Fruit fly (Drosophila melanogaster) whole organism, embryonic: ENCODE data around the gene wtrw.

ENCODE experiments used
- BtbVII ChIP-seq: fragments of 200-800 bp; sonication (Bioruptor generic); optimal IDR thresholded peaks from 3 replicates; lab custom pipeline; 2017; ENCODE audit warnings: missing biosample characterization, mild to moderate bottlenecking, missing genetic modification characterization
- C15 ChIP-seq: fragments of 200-800 bp; sonication (Bioruptor generic); IDR thresholded peaks from 3 replicates; pipeline ENCODE4 v1.3.6; 2022; ENCODE audit warnings: missing biosample characterization, missing genetic modification characterization
- CG11085 ChIP-seq: fragments of 200-800 bp; sonication (Bioruptor generic); IDR thresholded peaks from 2 replicates; pipeline ENCODE4 v1.3.6; 2022; ENCODE audit warnings: missing biosample characterization, missing genetic modification characterization
- CG11093 ChIP-seq: fragments of 200-800 bp; sonication (Bioruptor generic); IDR thresholded peaks from 3 replicates; pipeline ENCODE4 v1.3.6; 2022; ENCODE audit warnings: missing biosample characterization, missing genetic modification characterization
- CG11247 ChIP-seq: fragments of 200-800 bp; sonication (Bioruptor generic); IDR thresholded peaks from 2 replicates; pipeline ENCODE4 v1.3.6; 2022; ENCODE audit warnings: missing biosample characterization, missing genetic modification characterization
- CG11560 ChIP-seq: fragments of 200-800 bp; sonication (Bioruptor generic); IDR thresholded peaks from 3 replicates; pipeline ENCODE4 v1.3.6; 2022; ENCODE audit warnings: missing biosample characterization, missing genetic modification characterization
- CG15479 ChIP-seq: fragments of 200-800 bp; sonication (Bioruptor generic); optimal IDR thresholded peaks from 3 replicates; lab custom pipeline; 2019; ENCODE audit warnings: missing biosample characterization, mild to moderate bottlenecking, missing genetic modification characterization, moderate library complexity
- CG15601 ChIP-seq: fragments of 200-800 bp; sonication (Bioruptor generic); optimal IDR thresholded peaks from 3 replicates; lab custom pipeline; 2019; ENCODE audit warnings: missing biosample characterization, mild to moderate bottlenecking, missing genetic modification characterization, moderate library complexity
- CG17186 ChIP-seq: fragments of 200-800 bp; sonication (Bioruptor generic); optimal IDR thresholded peaks from 3 replicates; lab custom pipeline; 2017; ENCODE audit warnings: missing biosample characterization, missing genetic modification reagents, missing genetic modification characterization
- CG18476 ChIP-seq: fragments of 200-800 bp; sonication (Bioruptor generic); optimal IDR thresholded peaks from 2 replicates; lab custom pipeline; 2016; ENCODE audit warnings: missing biosample characterization, mild to moderate bottlenecking, missing genetic modification characterization
- CG3407 ChIP-seq: fragments of 200-800 bp; sonication (Bioruptor generic); optimal IDR thresholded peaks from 2 replicates; lab custom pipeline; 2018; ENCODE audit warnings: missing biosample characterization, mild to moderate bottlenecking, missing genetic modification characterization
- CG3838 ChIP-seq: fragments of 200-800 bp; sonication (Bioruptor generic); optimal IDR thresholded peaks from 3 replicates; lab custom pipeline; 2016; ENCODE audit warnings: missing biosample characterization, missing genetic modification characterization
- CG42726 ChIP-seq: fragments of 200-800 bp; sonication (Bioruptor generic); IDR thresholded peaks from 2 replicates; pipeline ENCODE4 v1.3.6; 2022; ENCODE audit warnings: missing biosample characterization, missing genetic modification characterization; ENCODE audit not compliant: partially characterized antibody
- CG4282 ChIP-seq: fragments of 200-800 bp; sonication (Bioruptor generic); optimal IDR thresholded peaks from 2 replicates; lab custom pipeline; 2016; ENCODE audit warnings: missing biosample characterization, missing genetic modification characterization
- CG7928 ChIP-seq: fragments of 200-800 bp; sonication (Bioruptor generic); optimal IDR thresholded peaks from 2 replicates; lab custom pipeline; 2017; ENCODE audit warnings: missing biosample characterization, mild to moderate bottlenecking, missing genetic modification characterization
- CkIIα-i1 ChIP-seq: fragments of 200-800 bp; sonication (Bioruptor generic); IDR thresholded peaks from 2 replicates; pipeline ENCODE4 v1.3.6; 2022; ENCODE audit warnings: missing biosample characterization, missing genetic modification characterization
- D19A ChIP-seq: fragments of 200-800 bp; optimal IDR thresholded peaks from 3 replicates; lab custom pipeline; 2019; ENCODE audit warnings: missing biosample characterization, mild to moderate bottlenecking, missing genetic modification characterization, moderate library complexity
- E2f1 ChIP-seq: fragments of 200-800 bp; sonication (Bioruptor generic); IDR thresholded peaks from 2 replicates; pipeline ENCODE4 v1.3.6; 2022; ENCODE audit warnings: missing biosample characterization, missing genetic modification characterization
- E2f2 ChIP-seq: fragments of 200-800 bp; sonication (Bioruptor generic); IDR thresholded peaks from 2 replicates; pipeline ENCODE4 v1.3.6; 2022; ENCODE audit warnings: missing biosample characterization, missing genetic modification characterization
- ERR ChIP-seq: fragments of 200-800 bp; sonication (Bioruptor generic); optimal IDR thresholded peaks from 2 replicates; lab custom pipeline; 2016; ENCODE audit warnings: missing biosample characterization, missing genetic modification characterization
- Eip74EF ChIP-seq, 2 experiments: fragments of 200-800 bp in 1 of 2; fragments of >200 bp in 1 of 2; sonication (Bioruptor generic) in 1 of 2; optimal IDR thresholded peaks; 2 replicates each; lab custom pipeline; 2017 to 2019; ENCODE audit warnings: missing biosample characterization in 2 of 2, missing genetic modification characterization in 2 of 2, mild to moderate bottlenecking in 1 of 2, moderate library complexity in 1 of 2
- HmgD ChIP-seq: fragments of 200-800 bp; sonication (Bioruptor generic); optimal IDR thresholded peaks from 3 replicates; lab custom pipeline; 2016; ENCODE audit warnings: missing biosample characterization, missing genetic modification characterization
- Hmr ChIP-seq: fragments of 200-800 bp; sonication (Bioruptor generic); optimal IDR thresholded peaks from 3 replicates; lab custom pipeline; 2017; ENCODE audit warnings: mild to moderate bottlenecking, missing biosample characterization, missing genetic modification reagents, missing genetic modification characterization
- Lhr ChIP-seq: fragments of 200-800 bp; sonication (Bioruptor generic); optimal IDR thresholded peaks from 3 replicates; lab custom pipeline; 2017; ENCODE audit warnings: mild to moderate bottlenecking, missing biosample characterization, missing genetic modification reagents, missing genetic modification characterization
- Lpt ChIP-seq: fragments of >200 bp; optimal IDR thresholded peaks from 2 replicates; lab custom pipeline; 2018; ENCODE audit warnings: missing biosample characterization, missing genetic modification characterization
- Mes4 ChIP-seq: fragments of 200-800 bp; sonication (Bioruptor generic); optimal IDR thresholded peaks from 2 replicates; lab custom pipeline; 2016; ENCODE audit warnings: missing biosample characterization, missing genetic modification characterization
- Side ChIP-seq: fragments of 200-800 bp; sonication (Bioruptor generic); optimal IDR thresholded peaks from 2 replicates; lab custom pipeline; 2016; ENCODE audit warnings: missing biosample characterization, missing genetic modification characterization
- Stat92E ChIP-seq, 3 experiments: fragments of >200 bp in 2 of 3; fragments of 200-800 bp in 1 of 3; sonication (Bioruptor generic) in 1 of 3; optimal IDR thresholded peaks; 2 replicates each; lab custom pipeline; 2017 to 2019; ENCODE audit warnings: missing biosample characterization in 3 of 3, missing genetic modification characterization in 3 of 3, mild to moderate bottlenecking in 1 of 3, moderate library complexity in 1 of 3
- Usf ChIP-seq: fragments of 200-800 bp; sonication (Bioruptor generic); optimal IDR thresholded peaks from 2 replicates; lab custom pipeline; 2017; ENCODE audit warnings: missing genotype, missing biosample characterization, missing genetic modification characterization
- YL-1 ChIP-seq: fragments of 200-800 bp; sonication (Bioruptor generic); optimal IDR thresholded peaks from 3 replicates; lab custom pipeline; 2017; ENCODE audit warnings: missing biosample characterization, mild to moderate bottlenecking, missing genetic modification characterization
- ash1 ChIP-seq: fragments of 200-800 bp; sonication (Bioruptor generic); optimal IDR thresholded peaks from 2 replicates; lab custom pipeline; 2018; ENCODE audit warnings: missing biosample characterization, mild to moderate bottlenecking, missing genetic modification characterization
- chinmo ChIP-seq: fragments of 200-800 bp; sonication (Bioruptor generic); IDR thresholded peaks from 4 replicates; pipeline ENCODE4 v1.3.6; 2022; ENCODE audit warnings: missing biosample characterization, missing genetic modification characterization; ENCODE audit not compliant: partially characterized antibody
- corto ChIP-seq: fragments of 200-800 bp; sonication (Bioruptor generic); optimal IDR thresholded peaks from 2 replicates; lab custom pipeline; 2016; ENCODE audit warnings: missing biosample characterization, mild to moderate bottlenecking, missing genetic modification characterization, moderate library complexity
- eyg ChIP-seq: fragments of 200-800 bp; sonication (Bioruptor generic); optimal IDR thresholded peaks from 3 replicates; lab custom pipeline; 2016; ENCODE audit warnings: missing biosample characterization, missing genetic modification characterization
- fru ChIP-seq: fragments of >200 bp; optimal IDR thresholded peaks from 2 replicates; lab custom pipeline; 2017
- gfzf ChIP-seq: fragments of 200-800 bp; sonication (Bioruptor generic); optimal IDR thresholded peaks from 2 replicates; lab custom pipeline; 2016; ENCODE audit warnings: missing biosample characterization, mild to moderate bottlenecking, missing genetic modification characterization, moderate library complexity
- gsb-n ChIP-seq: fragments of 200-800 bp; sonication (Bioruptor generic); optimal IDR thresholded peaks from 3 replicates; lab custom pipeline; 2018; ENCODE audit warnings: missing biosample characterization, mild to moderate bottlenecking, missing genetic modification characterization
- ham ChIP-seq: fragments of 200-800 bp; sonication (Bioruptor generic); IDR thresholded peaks from 2 replicates; pipeline ENCODE4 v1.3.6; 2022; ENCODE audit warnings: missing biosample characterization, missing genetic modification characterization
- kah ChIP-seq: fragments of 200-800 bp; sonication (Bioruptor generic); optimal IDR thresholded peaks from 2 replicates; lab custom pipeline; 2018; ENCODE audit warnings: missing biosample characterization, mild to moderate bottlenecking, missing genetic modification characterization
- ken ChIP-seq: fragments of 200-800 bp; sonication (Bioruptor generic); IDR thresholded peaks from 3 replicates; pipeline ENCODE4 v1.3.6; 2022; ENCODE audit warnings: missing biosample characterization, missing genetic modification characterization
- klu ChIP-seq: fragments of 200-800 bp; sonication (Bioruptor generic); IDR thresholded peaks from 2 replicates; pipeline ENCODE4 v1.3.6; 2022; ENCODE audit warnings: missing biosample characterization, missing genetic modification characterization
- lilli ChIP-seq: fragments of 200-800 bp; sonication (Bioruptor generic); optimal IDR thresholded peaks from 3 replicates; lab custom pipeline; 2016; ENCODE audit warnings: missing biosample characterization, missing genetic modification characterization
- lola ChIP-seq, 3 experiments: fragments of >200 bp in 2 of 3; fragments of 200-800 bp in 1 of 3; sonication (Bioruptor generic) in 1 of 3; optimal IDR thresholded peaks; 2 replicates each; lab custom pipeline; 2017 to 2019; ENCODE audit warnings: missing biosample characterization in 3 of 3, missing genetic modification characterization in 3 of 3, mild to moderate bottlenecking in 1 of 3, moderate library complexity in 1 of 3
- pfk ChIP-seq: fragments of 200-800 bp; sonication (Bioruptor generic); optimal IDR thresholded peaks from 2 replicates; lab custom pipeline; 2018; ENCODE audit warnings: missing biosample characterization, mild to moderate bottlenecking, missing genetic modification characterization, moderate library complexity
- phol ChIP-seq: fragments of 200-800 bp; sonication (Bioruptor generic); optimal IDR thresholded peaks from 3 replicates; lab custom pipeline; 2018; ENCODE audit warnings: missing biosample characterization, mild to moderate bottlenecking, missing genetic modification characterization, moderate library complexity
- prd ChIP-seq, 3 experiments: fragments of >200 bp in 2 of 3; fragments of 200-800 bp in 1 of 3; sonication (Bioruptor generic) in 1 of 3; optimal IDR thresholded peaks in 2 of 3; IDR thresholded peaks in 1 of 3; 2 replicates in 2 of 3; 3 replicates in 1 of 3; pipeline versions ENCODE4 v1.3.6 to Lab custom; 2017 to 2022; ENCODE audit warnings: missing biosample characterization in 1 of 3, missing genetic modification characterization in 1 of 3
- sens ChIP-seq: fragments of 200-800 bp; sonication (Bioruptor generic); peaks from one replicate; lab custom pipeline; 2016; ENCODE audit warnings: missing biosample characterization, missing genetic modification characterization
- sisA ChIP-seq: fragments of 200-800 bp; sonication (Bioruptor generic); IDR thresholded peaks from 2 replicates; pipeline ENCODE4 v1.3.6; 2022; ENCODE audit warnings: missing biosample characterization, missing genetic modification characterization
- ssp ChIP-seq: fragments of 200-800 bp; sonication (Bioruptor generic); IDR thresholded peaks from 2 replicates; pipeline ENCODE4 v1.3.6; 2022; ENCODE audit warnings: missing biosample characterization, missing genetic modification characterization
- zen2 ChIP-seq: fragments of 200-800 bp; sonication (Bioruptor generic); IDR thresholded peaks from 3 replicates; pipeline ENCODE4 v1.3.6; 2022; ENCODE audit warnings: missing biosample characterization, missing genetic modification characterization; ENCODE audit not compliant: partially characterized antibody

wtrw gene

dm6 chr3R:7907311-7907710 is 16.2 kb downstream of the wtrw start, which contains the start of the genes Taf7 and EMC1 (continued):
- TF ChIP-seq prd (optimal IDR thresholded peaks at IDR 0.05; lab: Kevin White, UChicago) (no peak), prd (GFP tag; IDR thresholded peaks at IDR 0.05; lab: Robert Waterston, UW) (peak; percentile 38; the same call in 1 of the 3 replicates), ash1 (GFP tag; lab: Kevin White, UChicago) (no peak), pfk (GFP tag; lab: Kevin White, UChicago) (no peak), CG11560 (tag; lab: Robert Waterston, UW) (no peak), BtbVII (GFP tag; lab: Kevin White, UChicago) (no peak), E2f1 (GFP tag; lab: Robert Waterston, UW) (no peak), phol (tag; lab: Kevin White, UChicago) (peak; percentile 84), Lpt (no peak), gsb-n (tag; lab: Kevin White, UChicago) (no peak), D19A (no peak), chinmo (peak; percentile 90; the same call in 3 of the 4 replicates), corto (GFP tag; lab: Kevin White, UChicago) (no peak), ken (GFP tag; lab: Robert Waterston, UW) (no peak), CG11085 (GFP tag; lab: Robert Waterston, UW) (no peak; the same call in 1 of the 2 replicates), CG15601 (tag; lab: Kevin White, UChicago) (no peak), Lhr (GFP tag; lab: Kevin White, UChicago) (peak; percentile 81), Stat92E (GFP tag; optimal IDR thresholded peaks at IDR 0.05; lab: Kevin White, UChicago) (peak in 1 of 3 experiments; percentile 29), Hmr (GFP tag; lab: Kevin White, UChicago) (no peak), CG3407 (GFP tag; lab: Kevin White, UChicago) (no peak), HmgD (GFP tag; lab: Kevin White, UChicago) (peak; percentile 78), sisA (GFP tag; lab: Robert Waterston, UW) (0 out of 2 replicates have a peak, but pooled peaks have one; percentile 20), CG42726 (GFP tag; lab: Robert Waterston, UW) (peak; percentile 85), CkIIα-i1 (GFP tag; lab: Robert Waterston, UW) (no peak), CG7928 (peak; percentile 82), kah (no peak), fru (lab: Kevin White, UChicago) (no peak), CG18476 (GFP tag; lab: Kevin White, UChicago) (no peak), CG4282 (GFP tag; lab: Kevin White, UChicago) (no peak), klu (0 out of 2 replicates have a peak, but pooled peaks have one; percentile 21), Side (GFP tag; lab: Kevin White, UChicago) (peak; percentile 47), Mes4 (GFP tag; lab: Kevin White, UChicago) (peak; percentile 23), ERR (no peak), E2f2 (GFP tag; lab: Robert Waterston, UW) (peak; percentile 26; the same call in 1 of the 2 replicates), CG15479 (no peak), gfzf (GFP tag; lab: Kevin White, UChicago) (peak; percentile 18), Eip74EF (GFP tag; optimal IDR thresholded peaks at IDR 0.05; lab: Kevin White, UChicago) (no peak), ssp (peak; percentile 90), eyg (no peak), zen2 (peak; percentile 69; the same call in 1 of the 3 replicates), ham (GFP tag; lab: Robert Waterston, UW) (no peak), CG17186 (GFP tag; lab: Kevin White, UChicago) (peak; percentile 76), lilli (GFP tag; lab: Kevin White, UChicago) (peak; percentile 55), YL-1 (peak; percentile 46), sens (no peak), CG11247 (no peak), C15 (GFP tag; lab: Robert Waterston, UW) (no peak), Usf (GFP tag; lab: Kevin White, UChicago) (no peak), CG3838 (GFP tag; lab: Kevin White, UChicago) (no peak), lola (GFP tag; optimal IDR thresholded peaks at IDR 0.05; lab: Kevin White, UChicago) (peak in 1 of 3 experiments; percentile 65), CG11093 (GFP tag; lab: Robert Waterston, UW) (no peak)
